Fruit fly (Drosophila melanogaster) whole organism, pupa: ENCODE data around the gene Gas8.

ENCODE experiments used
- CG10348 ChIP-seq: fragments of 200-800 bp; sonication (Bioruptor generic); IDR thresholded peaks from 2 replicates; pipeline ENCODE4 v1.3.6; 2022; ENCODE audit warnings: missing biosample characterization, missing genetic modification characterization
- CG12605 ChIP-seq: fragments of 200-800 bp; sonication (Bioruptor generic); IDR thresholded peaks from 2 replicates; pipeline ENCODE4 v1.3.6; 2022; ENCODE audit warnings: missing biosample characterization, missing genetic modification characterization
- CG13204 ChIP-seq: fragments of 200-800 bp; sonication (Bioruptor generic); optimal IDR thresholded peaks from 2 replicates; lab custom pipeline; 2018; ENCODE audit warnings: missing biosample characterization, mild to moderate bottlenecking, missing genetic modification characterization, moderate library complexity
- CG14655 ChIP-seq: fragments of 200-800 bp; sonication (Bioruptor generic); optimal IDR thresholded peaks from 3 replicates; lab custom pipeline; 2017; ENCODE audit warnings: mild to moderate bottlenecking, missing biosample characterization, missing genetic modification reagents, missing genetic modification characterization
- CG15710 ChIP-seq: fragments of 200-800 bp; sonication (Bioruptor generic); optimal IDR thresholded peaks from 2 replicates; lab custom pipeline; 2018; ENCODE audit warnings: missing biosample characterization, mild to moderate bottlenecking, missing genetic modification characterization, moderate library complexity
- CG17806 ChIP-seq: fragments of 200-800 bp; sonication (Bioruptor generic); optimal IDR thresholded peaks from 2 replicates; lab custom pipeline; 2018; ENCODE audit warnings: missing biosample characterization, mild to moderate bottlenecking, missing genetic modification characterization, moderate library complexity
- CG32121 ChIP-seq: fragments of 200-800 bp; sonication (Bioruptor generic); IDR thresholded peaks from 2 replicates; pipeline ENCODE4 v1.3.6; 2022; ENCODE audit warnings: missing biosample characterization, missing genetic modification characterization
- CG34367 ChIP-seq: fragments of 200-800 bp; sonication (Bioruptor generic); optimal IDR thresholded peaks from 2 replicates; lab custom pipeline; 2018; ENCODE audit warnings: missing biosample characterization, mild to moderate bottlenecking, missing genetic modification characterization
- CG4496 ChIP-seq: fragments of 200-800 bp; sonication (Bioruptor generic); IDR thresholded peaks from 3 replicates; pipeline ENCODE4 v1.3.6; 2022; ENCODE audit warnings: missing biosample characterization, missing genetic modification characterization
- CG8159 ChIP-seq: fragments of 200-800 bp; sonication (Bioruptor generic); optimal IDR thresholded peaks from 3 replicates; lab custom pipeline; 2018; ENCODE audit warnings: missing biosample characterization, mild to moderate bottlenecking, missing genetic modification characterization, moderate library complexity
- CG8301 ChIP-seq: fragments of 200-800 bp; sonication (Bioruptor generic); optimal IDR thresholded peaks from 2 replicates; lab custom pipeline; 2018; ENCODE audit warnings: missing biosample characterization, mild to moderate bottlenecking, missing genetic modification characterization
- CG9948 ChIP-seq: fragments of 200-800 bp; sonication (Bioruptor generic); optimal IDR thresholded peaks from 2 replicates; lab custom pipeline; 2018; ENCODE audit warnings: missing biosample characterization, mild to moderate bottlenecking, missing genetic modification characterization, moderate library complexity
- D1 ChIP-seq: fragments of 200-800 bp; sonication (Bioruptor generic); optimal IDR thresholded peaks from 2 replicates; lab custom pipeline; 2018; ENCODE audit warnings: missing biosample characterization, mild to moderate bottlenecking, missing genetic modification characterization, moderate library complexity
- EcR ChIP-seq: fragments of 200-800 bp; sonication (Bioruptor generic); optimal IDR thresholded peaks from 3 replicates; lab custom pipeline; 2019; ENCODE audit warnings: missing biosample characterization, missing genetic modification characterization, mild to moderate bottlenecking, moderate library complexity, missing genetic modification reagents
- Ets98B ChIP-seq: fragments of 200-800 bp; sonication (Bioruptor generic); IDR thresholded peaks from 2 replicates; pipeline ENCODE4 v1.3.6; 2022; ENCODE audit warnings: missing biosample characterization, missing genetic modification characterization
- Pif1A ChIP-seq: fragments of 200-800 bp; sonication (Bioruptor generic); optimal IDR thresholded peaks from 3 replicates; lab custom pipeline; 2016; ENCODE audit warnings: missing biosample characterization, missing genetic modification characterization
- Pif1B ChIP-seq: fragments of 200-800 bp; sonication (Bioruptor generic); optimal IDR thresholded peaks from 3 replicates; lab custom pipeline; 2016; ENCODE audit warnings: missing biosample characterization, missing genetic modification characterization
- Snoo ChIP-seq: fragments of 200-800 bp; sonication (Bioruptor generic); optimal IDR thresholded peaks from 3 replicates; lab custom pipeline; 2017; ENCODE audit warnings: missing biosample characterization, mild to moderate bottlenecking, missing genetic modification characterization, inconsistent platforms
- fd96Ca ChIP-seq: fragments of 200-800 bp; sonication (Bioruptor generic); IDR thresholded peaks from 3 replicates; pipeline ENCODE4 v1.3.6; 2022; ENCODE audit warnings: missing biosample characterization, missing genetic modification characterization
- gl ChIP-seq: fragments of 200-800 bp; sonication (Bioruptor generic); optimal IDR thresholded peaks from 2 replicates; lab custom pipeline; 2018; ENCODE audit warnings: missing biosample characterization, mild to moderate bottlenecking, missing genetic modification characterization
- rn ChIP-seq: fragments of 200-800 bp; sonication (Bioruptor generic); IDR thresholded peaks from 2 replicates; pipeline ENCODE4 v1.3.6; 2022; ENCODE audit warnings: missing biosample characterization, missing genetic modification characterization

Gene Gas8

DNA sequence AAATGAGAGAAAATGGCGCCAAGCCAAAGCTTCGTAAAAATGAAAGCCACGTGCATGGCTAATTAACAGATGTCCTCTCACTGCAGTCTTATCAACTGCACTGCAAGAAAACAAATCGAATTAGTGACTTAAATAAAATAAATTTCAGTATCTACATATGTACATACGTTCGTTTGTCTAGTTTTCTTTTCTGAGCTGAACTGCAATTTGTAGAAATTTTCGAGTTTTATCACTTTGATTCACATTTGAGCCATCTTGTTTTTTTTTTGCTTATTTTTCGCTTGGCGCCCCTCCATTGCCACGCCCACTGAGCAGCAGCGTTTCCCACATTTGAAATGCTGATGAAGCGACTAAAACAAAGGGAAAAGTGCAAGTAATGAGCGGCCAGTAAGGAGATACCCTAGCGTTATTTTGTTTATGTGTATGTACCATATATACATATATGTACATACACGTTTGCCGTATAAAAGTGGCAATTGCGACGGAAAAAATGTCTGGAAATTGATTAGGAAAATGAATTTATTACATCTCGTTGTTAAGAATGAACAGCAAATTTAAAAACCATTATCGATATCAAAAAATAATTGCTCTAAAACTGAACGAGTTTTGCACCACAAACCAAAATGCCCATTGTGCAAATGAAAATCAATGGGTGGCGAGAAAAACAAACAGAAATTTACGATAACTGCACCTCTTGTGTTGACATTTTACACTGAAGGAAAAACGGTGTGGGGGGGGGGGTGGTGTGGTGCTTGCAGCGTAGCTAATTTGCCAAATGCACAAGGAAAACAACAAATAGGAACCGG lies 56.7 kb downstream of the Gas8 start:
- TF ChIP-seq CG14655, result peak; percentile 40
- peak; percentile 58 for TF ChIP-seq CG4496 (GFP tag; lab: Robert Waterston, UW)
- no peak for TF ChIP-seq CG17806
- no peak for TF ChIP-seq CG12605
- TF ChIP-seq CG13204 (GFP tag; lab: Kevin White, UChicago), result no peak
- peak; percentile 6 for TF ChIP-seq Snoo (tag; lab: Kevin White, UChicago)
- TF ChIP-seq CG32121 (GFP tag; lab: Robert Waterston, UW), result peak; percentile 44; the same call in 1 of the 2 replicates
- no peak for TF ChIP-seq gl
- no peak for TF ChIP-seq EcR (GFP tag; lab: Kevin White, UChicago)
- peak; percentile 20 for TF ChIP-seq CG8159 (tag; lab: Kevin White, UChicago)
- no peak for TF ChIP-seq CG34367 (tag; lab: Kevin White, UChicago)
- peak; percentile 19 for TF ChIP-seq CG9948
- TF ChIP-seq CG8301 (tag; lab: Kevin White, UChicago), result peak; percentile 19
- peak; percentile 16; the same call in 1 of the 2 replicates for TF ChIP-seq rn (GFP tag; lab: Robert Waterston, UW)
- TF ChIP-seq fd96Ca (GFP tag; lab: Robert Waterston, UW), result peak; percentile 52; the same call in 2 of the 3 replicates

DNA sequence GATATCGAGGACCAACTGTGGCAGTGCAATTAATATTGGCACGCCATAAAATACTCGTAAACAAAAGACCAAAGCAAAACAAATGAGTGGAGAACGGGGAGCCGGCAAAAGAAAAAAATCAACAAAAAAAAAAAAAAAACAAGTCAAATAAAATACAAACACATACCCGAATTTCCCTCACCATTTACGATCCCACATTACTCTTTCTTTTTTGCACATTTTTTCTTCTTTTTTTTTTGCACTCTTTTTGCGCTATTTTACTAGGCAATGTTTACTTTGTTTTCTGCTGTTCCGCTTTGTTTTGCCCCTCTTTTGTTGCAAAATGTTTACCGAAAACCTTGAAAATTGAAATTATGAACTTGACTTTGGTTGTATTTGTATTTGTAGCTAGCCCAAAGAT lies 58.0 kb downstream of the Gas8 start:
- TF ChIP-seq CG15710 (tag; lab: Kevin White, UChicago) (no peak), CG12605 (peak; percentile 22; the same call in 1 of the 2 replicates), CG14655 (no peak), CG34367 (tag; lab: Kevin White, UChicago) (no peak), rn (GFP tag; lab: Robert Waterston, UW) (no peak), CG8301 (tag; lab: Kevin White, UChicago) (no peak), Snoo (tag; lab: Kevin White, UChicago) (no peak), Ets98B (peak; percentile 15; the same call in 1 of the 2 replicates)
- TF ChIP-seq, all 21 proteins: peak for 2

- no peak for TF ChIP-seq CG12605
- TF ChIP-seq CG13204 (GFP tag; lab: Kevin White, UChicago), result no peak
- TF ChIP-seq gl, result no peak
- no peak for TF ChIP-seq CG8301 (tag; lab: Kevin White, UChicago)
- no peak for TF ChIP-seq CG4496 (GFP tag; lab: Robert Waterston, UW)
- TF ChIP-seq CG34367 (tag; lab: Kevin White, UChicago), result no peak
- no peak for TF ChIP-seq CG9948
- TF ChIP-seq CG17806, result no peak
- no peak for TF ChIP-seq CG15710 (tag; lab: Kevin White, UChicago)
- TF ChIP-seq Pif1B, result no peak
- no peak for TF ChIP-seq CG10348 (GFP tag; lab: Robert Waterston, UW)
- TF ChIP-seq fd96Ca (GFP tag; lab: Robert Waterston, UW), result no peak
- TF ChIP-seq CG14655, result no peak
- TF ChIP-seq D1 (tag; lab: Kevin White, UChicago), result no peak
- no peak for TF ChIP-seq EcR (GFP tag; lab: Kevin White, UChicago)
- no peak for TF ChIP-seq Pif1A (GFP tag; lab: Kevin White, UChicago)
- TF ChIP-seq, all 21 proteins: peak for 0
Measured at dm6 chrX:3446157-3446556, 58.5 kb downstream of the Gas8 start.

dm6 chrX:3444800-3445199 lies 59.9 kb downstream of the Gas8 start:
- TF ChIP-seq CG9948, result no peak
- peak; percentile 7 for TF ChIP-seq Snoo (tag; lab: Kevin White, UChicago)

dm6 chrX:3443902-3444301 lies 60.7 kb downstream of the Gas8 start:
- no peak for TF ChIP-seq CG12605
- TF ChIP-seq, all 21 proteins: peak for 0

DNA sequence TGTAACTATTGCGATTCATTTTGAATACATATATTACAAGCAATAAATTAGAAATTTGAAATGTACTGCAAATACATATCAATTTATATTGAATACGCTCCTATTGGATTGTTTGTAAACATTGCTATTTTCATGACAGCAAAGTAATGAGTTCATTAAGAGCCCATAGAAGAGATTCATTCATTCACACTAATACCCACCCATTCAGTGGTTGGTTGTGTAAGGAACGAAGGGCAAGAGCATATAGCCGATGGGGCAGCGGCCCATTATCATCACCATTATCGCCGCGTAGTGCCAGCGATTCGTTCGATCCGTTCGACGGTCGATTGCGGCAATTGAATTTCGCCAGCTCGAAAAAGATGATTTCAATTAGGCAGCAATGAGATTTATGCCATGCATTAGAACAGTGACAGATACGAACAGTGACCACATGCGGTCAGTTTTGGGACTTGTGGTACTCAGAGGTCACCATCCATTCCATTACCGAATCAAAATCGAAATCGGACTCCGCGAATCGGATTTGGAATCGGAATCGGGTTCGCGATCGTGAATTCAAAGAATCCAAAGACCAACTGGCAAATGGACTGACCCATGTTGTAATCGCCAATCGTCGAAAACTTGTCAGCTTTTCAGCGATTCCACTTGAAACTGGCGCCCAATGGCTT lies 62.0 kb downstream of the Gas8 start:
- TF ChIP-seq CG15710 (tag; lab: Kevin White, UChicago) (no peak), CG17806 (no peak), CG32121 (GFP tag; lab: Robert Waterston, UW) (no peak), fd96Ca (GFP tag; lab: Robert Waterston, UW) (no peak)
